Worm (Caenorhabditis elegans) whole organism, L1 larva: ENCODE data around the gene ska-3.
A peak's percentile ranks its signal among the peaks of the same experiment; 100 is the strongest.

Source experiments
- C16A3.4 ChIP-seq: fragments of 150-350 bp; optimal IDR thresholded peaks from 2 replicates; lab custom pipeline; 2014; ENCODE audit warnings: missing biosample characterization, missing genetic modification characterization
- Y116A8C.19 ChIP-seq: sonication (generic microtip); optimal IDR thresholded peaks from 2 replicates; lab custom pipeline; 2016; ENCODE audit warnings: missing compliant biosample characterization, missing genetic modification characterization, borderline replicate concordance
- aha-1 ChIP-seq: fragments of 150-350 bp; optimal IDR thresholded peaks from 2 replicates; lab custom pipeline; 2014; ENCODE audit warnings: missing biosample characterization, missing genetic modification characterization
- blmp-1 ChIP-seq: fragments of 150-350 bp; optimal IDR thresholded peaks from 2 replicates; lab custom pipeline; 2014; ENCODE audit warnings: missing biosample characterization, missing genetic modification characterization
- ces-1 ChIP-seq: fragments of 150-350 bp; optimal IDR thresholded peaks from 2 replicates; lab custom pipeline; 2014; ENCODE audit warnings: missing biosample characterization, missing genetic modification reagents, missing genetic modification characterization
- efl-1 ChIP-seq, 4 experiments: fragments of 150-350 bp; optimal IDR thresholded peaks in 3 of 4; peaks in 1 of 4; 1 replicate in 1 of 4; 2 replicates in 3 of 4; lab custom pipeline; 2014; ENCODE audit warnings: missing biosample characterization in 2 of 4, missing genetic modification characterization in 2 of 4, missing genetic modification reagents in 2 of 4
- efl-3 ChIP-seq: fragments of 200-800 bp; sonication (Bioruptor generic); optimal IDR thresholded peaks from 2 replicates; lab custom pipeline; 2018; ENCODE audit warnings: mild to moderate bottlenecking, missing genetic modification characterization, missing compliant biosample characterization
- elt-2 ChIP-seq: sonication (generic microtip); optimal IDR thresholded peaks from 2 replicates; lab custom pipeline; 2016; ENCODE audit warnings: missing genetic modification characterization, mild to moderate bottlenecking, inconsistent platforms, missing compliant biosample characterization, missing genetic modification reagents
- elt-3 ChIP-seq, 6 experiments: fragments of 150-350 bp in 1 of 6; sonication (generic microtip); optimal IDR thresholded peaks; 2 replicates each; lab custom pipeline; 2017 to 2018; ENCODE audit warnings: missing biosample characterization in 6 of 6, missing genetic modification characterization in 6 of 6, inconsistent platforms in 1 of 6
- fkh-8 ChIP-seq: sonication (generic microtip); optimal IDR thresholded peaks from 2 replicates; lab custom pipeline; 2016; ENCODE audit warnings: mild to moderate bottlenecking, missing genetic modification characterization, missing compliant biosample characterization
- fos-1 ChIP-seq: fragments of 150-350 bp; optimal IDR thresholded peaks from 2 replicates; lab custom pipeline; 2014; ENCODE audit warnings: missing biosample characterization, missing genetic modification characterization
- hpl-2 ChIP-seq: fragments of 150-350 bp; optimal IDR thresholded peaks from 2 replicates; lab custom pipeline; 2014; ENCODE audit warnings: missing biosample characterization, missing genetic modification reagents, missing genetic modification characterization
- jun-1 ChIP-seq: fragments of 150-350 bp; optimal IDR thresholded peaks from 2 replicates; lab custom pipeline; 2014; ENCODE audit warnings: missing biosample characterization, missing genetic modification reagents, missing genetic modification characterization
- lin-14 ChIP-seq: fragments of 200-800 bp; sonication (Bioruptor generic); optimal IDR thresholded peaks from 2 replicates; lab custom pipeline; 2018; ENCODE audit warnings: mild to moderate bottlenecking, missing genetic modification characterization, moderate library complexity, missing compliant biosample characterization
- lin-15B ChIP-seq: fragments of 150-350 bp; sonication (generic microtip); optimal IDR thresholded peaks from 3 replicates; lab custom pipeline; 2014; ENCODE audit warnings: missing biosample characterization, missing genetic modification characterization
- lin-35 ChIP-seq, 2 experiments: fragments of 150-350 bp; optimal IDR thresholded peaks; 2 replicates each; lab custom pipeline; 2014; ENCODE audit warnings: missing biosample characterization in 2 of 2, missing genetic modification characterization in 2 of 2, missing genetic modification reagents in 2 of 2
- lin-39 ChIP-seq: fragments of 150-350 bp; optimal IDR thresholded peaks from 2 replicates; lab custom pipeline; 2014; ENCODE audit warnings: missing biosample characterization, missing genetic modification reagents, missing genetic modification characterization
- lsy-2 ChIP-seq, 2 experiments: fragments of 150-350 bp; optimal IDR thresholded peaks; 2 replicates each; lab custom pipeline; 2014; ENCODE audit warnings: missing biosample characterization in 2 of 2, missing genetic modification characterization in 2 of 2
- mab-9 ChIP-seq: fragments of 200-800 bp; sonication (Bioruptor generic); IDR thresholded peaks from 2 replicates; pipeline ENCODE4 v1.3.6; 2022; ENCODE audit warnings: missing genetic modification reagents, missing genetic modification characterization, missing compliant biosample characterization
- mdl-1 ChIP-seq, 2 experiments: fragments of 150-350 bp; optimal IDR thresholded peaks; 2 replicates each; lab custom pipeline; 2014 to 2017; ENCODE audit warnings: missing biosample characterization in 2 of 2, missing genetic modification characterization in 2 of 2, inconsistent platforms in 1 of 2
- mef-2 ChIP-seq: fragments of 150-350 bp; optimal IDR thresholded peaks from 2 replicates; lab custom pipeline; 2014; ENCODE audit warnings: missing biosample characterization, missing genetic modification characterization
- mep-1 ChIP-seq: fragments of 150-350 bp; optimal IDR thresholded peaks from 2 replicates; lab custom pipeline; 2014; ENCODE audit warnings: missing biosample characterization, missing genetic modification characterization
- nhr-11 ChIP-seq: fragments of 150-350 bp; optimal IDR thresholded peaks from 2 replicates; lab custom pipeline; 2014; ENCODE audit warnings: missing biosample characterization, missing genetic modification characterization
- nhr-20 ChIP-seq: sonication (generic microtip); optimal IDR thresholded peaks from 2 replicates; lab custom pipeline; 2016; ENCODE audit warnings: mild to moderate bottlenecking, missing genetic modification characterization, missing compliant biosample characterization
- nhr-47 ChIP-seq: sonication (generic microtip); optimal IDR thresholded peaks from 2 replicates; lab custom pipeline; 2016; ENCODE audit warnings: mild to moderate bottlenecking, missing genetic modification characterization, moderate library complexity, missing compliant biosample characterization
- nhr-71 ChIP-seq: sonication (generic microtip); optimal IDR thresholded peaks from 2 replicates; lab custom pipeline; 2016; ENCODE audit warnings: mild to moderate bottlenecking, missing genetic modification characterization, moderate library complexity, missing compliant biosample characterization
- nhr-85 ChIP-seq: sonication (generic microtip); peaks from one replicate; lab custom pipeline; 2016; ENCODE audit warnings: missing genetic modification characterization, inconsistent platforms, missing compliant biosample characterization
- pag-3 ChIP-seq: sonication (generic microtip); optimal IDR thresholded peaks from 2 replicates; lab custom pipeline; 2017; ENCODE audit warnings: missing genetic modification characterization, mild to moderate bottlenecking, missing compliant biosample characterization, antibody characterized with exemption, borderline replicate concordance; ENCODE audit not compliant: insufficient read depth
- pax-3 ChIP-seq: fragments of 200-800 bp; sonication (Bioruptor generic); optimal IDR thresholded peaks from 2 replicates; lab custom pipeline; 2018; ENCODE audit warnings: mild to moderate bottlenecking, missing genetic modification characterization, moderate library complexity, missing compliant biosample characterization
- pqm-1 ChIP-seq: sonication (generic microtip); optimal IDR thresholded peaks from 3 replicates; lab custom pipeline; 2017; ENCODE audit warnings: missing biosample characterization, missing genetic modification characterization
- skn-1 ChIP-seq: fragments of 150-350 bp; optimal IDR thresholded peaks from 2 replicates; lab custom pipeline; 2014; ENCODE audit warnings: missing biosample characterization, missing genetic modification characterization
- snpc-4 ChIP-seq: fragments of 150-350 bp; optimal IDR thresholded peaks from 2 replicates; lab custom pipeline; 2014; ENCODE audit warnings: missing biosample characterization, missing genetic modification characterization
- sptf-1 ChIP-seq: fragments of 150-350 bp; optimal IDR thresholded peaks from 2 replicates; lab custom pipeline; 2014; ENCODE audit warnings: missing biosample characterization, missing genetic modification characterization
- tbx-2 ChIP-seq: sonication (generic microtip); optimal IDR thresholded peaks from 2 replicates; lab custom pipeline; 2016; ENCODE audit warnings: missing genetic modification characterization, missing compliant biosample characterization
- unc-130 ChIP-seq: fragments of 150-350 bp; optimal IDR thresholded peaks from 2 replicates; lab custom pipeline; 2017; ENCODE audit warnings: missing biosample characterization, missing genetic modification characterization, inconsistent platforms
- unc-62 ChIP-seq: fragments of 150-350 bp; optimal IDR thresholded peaks from 2 replicates; lab custom pipeline; 2014; ENCODE audit warnings: missing biosample characterization, missing genetic modification reagents, missing genetic modification characterization
- xbp-1 ChIP-seq: sonication (generic microtip); optimal IDR thresholded peaks from 2 replicates; lab custom pipeline; 2016; ENCODE audit warnings: missing genetic modification characterization, missing compliant biosample characterization
- zag-1 ChIP-seq: fragments of 150-350 bp; optimal IDR thresholded peaks from 2 replicates; lab custom pipeline; 2014; ENCODE audit warnings: missing biosample characterization, missing genetic modification characterization
- zip-4 ChIP-seq: fragments of 200-800 bp; sonication (Bioruptor generic); optimal IDR thresholded peaks from 2 replicates; lab custom pipeline; 2018; ENCODE audit warnings: mild to moderate bottlenecking, missing genetic modification characterization, moderate library complexity, missing compliant biosample characterization

ska-3 gene

ce11 chrIII:5714984-5715454 is 36.2 kb upstream of the ska-3 start:
- peak; percentile 31 for TF ChIP-seq blmp-1 (tag; lab: Kevin White, UChicago)
- TF ChIP-seq unc-130: no peak
- no peak for TF ChIP-seq lin-39
- TF ChIP-seq lin-15B (tag; lab: Kevin White, UChicago): no peak
- TF ChIP-seq nhr-85 (tag; lab: Kevin White, UChicago): peak; percentile 56
- TF ChIP-seq xbp-1 (tag; lab: Kevin White, UChicago): no peak
- no peak for TF ChIP-seq efl-1 (optimal IDR thresholded peaks at IDR 0.05; lab: Kevin White, UChicago)
- TF ChIP-seq efl-1 (GFP tag; optimal IDR thresholded peaks at IDR 0.05 in 1 of 2; lab: Kevin White, UChicago): peak in 1 of 2 experiments; percentile 78
- no peak for TF ChIP-seq jun-1 (tag; lab: Kevin White, UChicago)
- TF ChIP-seq efl-3: no peak

- TF ChIP-seq zip-4 (GFP tag; lab: Kevin White, UChicago) (no peak), snpc-4 (tag; lab: Kevin White, UChicago) (no peak), sptf-1 (tag; lab: Kevin White, UChicago) (no peak), mef-2 (tag; lab: Kevin White, UChicago) (no peak), lin-35 (GFP tag; optimal IDR thresholded peaks at IDR 0.05; lab: Kevin White, UChicago) (peak in 1 of 2 experiments; percentile 29), nhr-71 (tag; lab: Kevin White, UChicago) (no peak), pag-3 (tag; lab: Kevin White, UChicago) (no peak), ces-1 (GFP tag; lab: Kevin White, UChicago) (no peak), lin-14 (peak; percentile 1), elt-3 (tag; optimal IDR thresholded peaks at IDR 0.05; lab: Kevin White, UChicago) (peak in 1 of 6 experiments; percentile 8), unc-62 (GFP tag; lab: Kevin White, UChicago) (no peak), zag-1 (tag; lab: Kevin White, UChicago) (no peak), nhr-47 (tag; lab: Kevin White, UChicago) (no peak)
These were observed 35.6 kb upstream of the ska-3 start, which contains the start of gene arf-1 for ce11 chrIII:5714230-5714983. TSS of gene arf-1 (plus strand) at chrIII:5714886.

ce11 chrIII:5711881-5712643 is 33.3 kb upstream of the ska-3 start:
- TF ChIP-seq zag-1 (tag; lab: Kevin White, UChicago) (no peak), lin-35 (GFP tag; optimal IDR thresholded peaks at IDR 0.05; lab: Kevin White, UChicago) (no peak), mef-2 (tag; lab: Kevin White, UChicago) (no peak), nhr-20 (tag; lab: Kevin White, UChicago) (no peak), nhr-71 (tag; lab: Kevin White, UChicago) (no peak), mdl-1 (tag; optimal IDR thresholded peaks at IDR 0.05; lab: Kevin White, UChicago) (no peak)

- TF ChIP-seq blmp-1 (tag; lab: Kevin White, UChicago): peak; percentile 56
- TF ChIP-seq aha-1 (tag; lab: Kevin White, UChicago): no peak
- no peak for TF ChIP-seq tbx-2 (tag; lab: Kevin White, UChicago)
These were observed 32.4 kb upstream of the ska-3 start, which contains the start of gene rbm-26 for ce11 chrIII:5711242-5711641. TSS of gene rbm-26 (plus strand) at chrIII:5711542.

ce11 chrIII:5710676-5711075 is 31.9 kb upstream of the ska-3 start:
- TF ChIP-seq lin-15B (tag; lab: Kevin White, UChicago) (no peak), skn-1 (tag; lab: Kevin White, UChicago) (no peak), Y116A8C.19 (tag; lab: Kevin White, UChicago) (no peak), pqm-1 (tag; lab: Kevin White, UChicago) (no peak), snpc-4 (tag; lab: Kevin White, UChicago) (no peak), C16A3.4 (tag; lab: Kevin White, UChicago) (peak; percentile 36), nhr-11 (tag; lab: Kevin White, UChicago) (no peak), sptf-1 (tag; lab: Kevin White, UChicago) (no peak), efl-1 (optimal IDR thresholded peaks at IDR 0.05; lab: Kevin White, UChicago) (peak in 1 of 2 experiments; percentile 24), efl-1 (GFP tag; optimal IDR thresholded peaks at IDR 0.05 in 1 of 2; lab: Kevin White, UChicago) (peak in 1 of 2 experiments; percentile 5), mep-1 (tag; lab: Kevin White, UChicago) (peak; percentile 33), tbx-2 (tag; lab: Kevin White, UChicago) (peak; percentile 29), fos-1 (tag; lab: Kevin White, UChicago) (no peak), zag-1 (tag; lab: Kevin White, UChicago) (no peak), fkh-8 (tag; lab: Kevin White, UChicago) (no peak), elt-2 (tag; lab: Kevin White, UChicago) (peak; percentile 38), mab-9 (GFP tag; lab: Robert Waterston, UW) (no peak), elt-3 (tag; optimal IDR thresholded peaks at IDR 0.05; lab: Kevin White, UChicago) (peak in 3 of 6 experiments; percentile 11 to 61 (median 38)), lsy-2 (tag; optimal IDR thresholded peaks at IDR 0.05; lab: Kevin White, UChicago) (peak in 1 of 2 experiments; percentile 87), pax-3 (tag; lab: Kevin White, UChicago) (no peak), unc-130 (peak; percentile 51), hpl-2 (no peak)
